Fruit fly (Drosophila melanogaster): ENCODE measurements around the gene Gr93c.
A peak's percentile ranks its signal among the peaks of the same experiment; 100 is the strongest.

The Gr93c gene

dm6 chr3R:21838505-21838956 lies 6.5 kb downstream of the Gr93c start (continued):
- TF ChIP-seq CG1233 (GFP tag; optimal IDR thresholded peaks at IDR 0.05) (no peak), Blimp-1 (GFP tag; optimal IDR thresholded peaks at IDR 0.05) (peak; percentile 7), CG18011 (GFP tag; optimal IDR thresholded peaks at IDR 0.05) (no peak), yki (optimal IDR thresholded peaks at IDR 0.05) (no peak), CG13123 (GFP tag; optimal IDR thresholded peaks at IDR 0.05) (no peak), hth (optimal IDR thresholded peaks at IDR 0.05) (no peak), unc-4 (GFP tag; IDR thresholded peaks at IDR 0.05; ENCODE audit: partially characterized antibody) (no peak), CG17912 (GFP tag; optimal IDR thresholded peaks at IDR 0.05) (no peak), CG9932 (GFP tag; IDR thresholded peaks at IDR 0.05) (no peak), CG9437 (GFP tag; optimal IDR thresholded peaks at IDR 0.05) (peak; percentile 58), sna (GFP tag; IDR thresholded peaks at IDR 0.05; ENCODE audit: partially characterized antibody) (no peak), Bteb2 (GFP tag; optimal IDR thresholded peaks at IDR 0.05) (no peak), CG32767 (GFP tag; IDR thresholded peaks at IDR 0.05) (0 out of 2 replicates have a peak, but pooled peaks have one; percentile 8), CG7357 (GFP tag; IDR thresholded peaks at IDR 0.05) (no peak), her (GFP tag; optimal IDR thresholded peaks at IDR 0.05) (no peak), nau (GFP tag; optimal IDR thresholded peaks at IDR 0.05) (peak; percentile 13), HmgD (GFP tag; optimal IDR thresholded peaks at IDR 0.05) (no peak), slbo (GFP tag; IDR thresholded peaks at IDR 0.05) (no peak), ranshi (GFP tag; IDR thresholded peaks at IDR 0.05) (0 out of 2 replicates have a peak, but pooled peaks have one; percentile 11), Dll (GFP tag; IDR thresholded peaks at IDR 0.05; ENCODE audit: partially characterized antibody) (no peak), prd (optimal IDR thresholded peaks at IDR 0.05) (no peak), prd (GFP tag; IDR thresholded peaks at IDR 0.05) (no peak; the same call in 2 of the 3 replicates), CG6175 (GFP tag; IDR thresholded peaks at IDR 0.05) (no peak), Hr3 (GFP tag; optimal IDR thresholded peaks at IDR 0.05) (peak; percentile 12), CG8089 (GFP tag; optimal IDR thresholded peaks at IDR 0.05) (peak; percentile 0), CG8765 (GFP tag; IDR thresholded peaks at IDR 0.05) (no peak), Pdp1 (GFP tag; optimal IDR thresholded peaks at IDR 0.05) (peak; percentile 14 to 18), C15 (GFP tag; IDR thresholded peaks at IDR 0.05) (no peak), CG2875 (GFP tag; optimal IDR thresholded peaks at IDR 0.05) (no peak), bigmax (GFP tag; optimal IDR thresholded peaks at IDR 0.05) (no peak), CG9876 (GFP tag; optimal IDR thresholded peaks at IDR 0.05) (no peak), wdn (GFP tag; IDR thresholded peaks at IDR 0.05) (no peak), dmrt99B (tag; optimal IDR thresholded peaks at IDR 0.05) (peak; percentile 59), CG11723 (GFP tag; optimal IDR thresholded peaks at IDR 0.05) (peak; percentile 4), CG15696 (tag; optimal IDR thresholded peaks at IDR 0.05) (no peak), luna (GFP tag; optimal IDR thresholded peaks at IDR 0.05) (no peak), slp2 (GFP tag; optimal IDR thresholded peaks at IDR 0.05) (peak; percentile 38), D19A (tag; optimal IDR thresholded peaks at IDR 0.05) (no peak), Fer2 (tag; optimal IDR thresholded peaks at IDR 0.05) (no peak), phol (tag; optimal IDR thresholded peaks at IDR 0.05) (peak; percentile 33), Ptx1 (GFP tag; IDR thresholded peaks at IDR 0.05) (no peak), CG10147 (GFP tag; optimal IDR thresholded peaks at IDR 0.05) (no peak), eyg (GFP tag; optimal IDR thresholded peaks at IDR 0.05) (no peak), CG12942 (GFP tag; optimal IDR thresholded peaks at IDR 0.05) (no peak), bsh (GFP tag; optimal IDR thresholded peaks at IDR 0.05) (peak; percentile 13 to 88), CG11504 (tag; optimal IDR thresholded peaks at IDR 0.05) (peak; percentile 59), jing (GFP tag; optimal IDR thresholded peaks at IDR 0.05) (peak; percentile 16), CG34224 (GFP tag; IDR thresholded peaks at IDR 0.05; ENCODE audit: partially characterized antibody) (no peak), Eip74EF (GFP tag; optimal IDR thresholded peaks at IDR 0.05) (peak in 1 of 2 experiments; percentile 63), Lhr (GFP tag; optimal IDR thresholded peaks at IDR 0.05) (no peak), CG7963 (GFP tag; IDR thresholded peaks at IDR 0.05; ENCODE audit: partially characterized antibody) (no peak)

Data from whole organism, embryonic.